Worm (Caenorhabditis elegans) whole organism, L4 larva: ENCODE measurements around the gene madf-8.

Experiments used
- ama-1 ChIP-seq: fragments of 150-350 bp; optimal IDR thresholded peaks from 2 replicates; lab custom pipeline; 2014; ENCODE audit warnings: inconsistent platforms, mixed read lengths
- lin-15B ChIP-seq: fragments of 150-350 bp; sonication (generic microtip); optimal IDR thresholded peaks from 3 replicates; lab custom pipeline; 2014; ENCODE audit warnings: missing biosample characterization, missing genetic modification characterization
- lsy-2 ChIP-seq, 2 experiments: fragments of 150-350 bp in 1 of 2; sonication (generic microtip) in 1 of 2; optimal IDR thresholded peaks; 2 replicates each; lab custom pipeline; 2014 to 2017; ENCODE audit warnings: missing biosample characterization in 2 of 2, missing genetic modification characterization in 2 of 2
- nhr-77 ChIP-seq: fragments of 150-350 bp; optimal IDR thresholded peaks from 2 replicates; lab custom pipeline; 2014; ENCODE audit warnings: missing biosample characterization, missing genetic modification characterization
- zag-1 ChIP-seq: fragments of 150-350 bp; optimal IDR thresholded peaks from 2 replicates; lab custom pipeline; 2014; ENCODE audit warnings: missing biosample characterization, missing genetic modification characterization

ce11 chrIII:3612387-3612786, 38.2 kb downstream of the madf-8 start:
- no peak for TF ChIP-seq lsy-2 (tag; optimal IDR thresholded peaks at IDR 0.05; lab: Kevin White, UChicago)
- no peak for TF ChIP-seq lin-15B (tag; lab: Kevin White, UChicago)
- no peak for TF ChIP-seq zag-1 (tag; lab: Kevin White, UChicago)
- TF ChIP-seq ama-1 (lab: Kevin White, UChicago): no peak
- no peak for TF ChIP-seq nhr-77 (tag; lab: Kevin White, UChicago)
